Worm (Caenorhabditis elegans) whole organism, early embryonic: ENCODE results near the gene ndc-80.

Source experiments
- B0310.2 ChIP-seq: sonication (generic microtip); optimal IDR thresholded peaks from 2 replicates; lab custom pipeline; 2016; ENCODE audit warnings: mild to moderate bottlenecking, missing genetic modification characterization, missing compliant biosample characterization
- ama-1 ChIP-seq: fragments of 150-350 bp; optimal IDR thresholded peaks from 2 replicates; lab custom pipeline; 2014
- ceh-13 ChIP-seq: fragments of 200-800 bp; sonication (Bioruptor generic); optimal IDR thresholded peaks from 2 replicates; lab custom pipeline; 2018; ENCODE audit warnings: mild to moderate bottlenecking, missing genetic modification characterization, missing compliant biosample characterization
- ets-7 ChIP-seq: sonication (generic microtip); optimal IDR thresholded peaks from 2 replicates; lab custom pipeline; 2016; ENCODE audit warnings: missing genotype, missing genetic modification characterization, missing compliant biosample characterization
- flt-1 ChIP-seq: fragments of 200-800 bp; sonication (Bioruptor generic); IDR thresholded peaks from 2 replicates; pipeline ENCODE4 v1.3.6; 2022; ENCODE audit warnings: missing genetic modification characterization, missing compliant biosample characterization
- hmg-4 ChIP-seq: fragments of 200-800 bp; sonication (Bioruptor generic); optimal IDR thresholded peaks from 2 replicates; lab custom pipeline; 2018; ENCODE audit warnings: mild to moderate bottlenecking, missing genetic modification characterization, missing compliant biosample characterization
- scrt-1 ChIP-seq: fragments of 200-800 bp; sonication (Bioruptor generic); IDR thresholded peaks from 2 replicates; pipeline ENCODE4 v1.3.6; 2022; ENCODE audit warnings: missing genetic modification characterization, missing compliant biosample characterization
- sea-1 ChIP-seq: fragments of 200-800 bp; sonication (Bioruptor generic); conservative IDR thresholded peaks from 2 replicates; pipeline ENCODE4 v1.3.6; 2022; ENCODE audit warnings: missing genetic modification characterization, missing compliant biosample characterization
- tbx-11 ChIP-seq: fragments of 200-800 bp; sonication (Bioruptor generic); IDR thresholded peaks from 2 replicates; pipeline ENCODE4 v1.3.6; 2022; ENCODE audit warnings: missing genetic modification characterization, missing compliant biosample characterization
- tbx-37 ChIP-seq: fragments of 200-800 bp; sonication (Bioruptor generic); conservative IDR thresholded peaks from 2 replicates; pipeline ENCODE4 v1.3.6; 2022; ENCODE audit warnings: missing genetic modification reagents, missing genetic modification characterization, missing compliant biosample characterization

- TF ChIP-seq ets-7 (tag; lab: Kevin White, UChicago) (no peak), ama-1 (no peak), hmg-4 (GFP tag; lab: Kevin White, UChicago) (no peak), flt-1 (GFP tag; lab: Robert Waterston, UW) (no peak), sea-1 (GFP tag; lab: Robert Waterston, UW) (no peak), B0310.2 (no peak), tbx-11 (GFP tag; lab: Robert Waterston, UW) (no peak), scrt-1 (GFP tag; lab: Robert Waterston, UW) (no peak), ceh-13 (GFP tag; lab: Kevin White, UChicago) (no peak), tbx-37 (GFP tag; lab: Robert Waterston, UW) (no peak)
Measured at ce11 chrIV:10111441-10111840, 25.5 kb downstream of the ndc-80 start, which contains the start of gene spch-1.
